Fruit fly (Drosophila melanogaster): ENCODE data around the gene spen.

DNA sequence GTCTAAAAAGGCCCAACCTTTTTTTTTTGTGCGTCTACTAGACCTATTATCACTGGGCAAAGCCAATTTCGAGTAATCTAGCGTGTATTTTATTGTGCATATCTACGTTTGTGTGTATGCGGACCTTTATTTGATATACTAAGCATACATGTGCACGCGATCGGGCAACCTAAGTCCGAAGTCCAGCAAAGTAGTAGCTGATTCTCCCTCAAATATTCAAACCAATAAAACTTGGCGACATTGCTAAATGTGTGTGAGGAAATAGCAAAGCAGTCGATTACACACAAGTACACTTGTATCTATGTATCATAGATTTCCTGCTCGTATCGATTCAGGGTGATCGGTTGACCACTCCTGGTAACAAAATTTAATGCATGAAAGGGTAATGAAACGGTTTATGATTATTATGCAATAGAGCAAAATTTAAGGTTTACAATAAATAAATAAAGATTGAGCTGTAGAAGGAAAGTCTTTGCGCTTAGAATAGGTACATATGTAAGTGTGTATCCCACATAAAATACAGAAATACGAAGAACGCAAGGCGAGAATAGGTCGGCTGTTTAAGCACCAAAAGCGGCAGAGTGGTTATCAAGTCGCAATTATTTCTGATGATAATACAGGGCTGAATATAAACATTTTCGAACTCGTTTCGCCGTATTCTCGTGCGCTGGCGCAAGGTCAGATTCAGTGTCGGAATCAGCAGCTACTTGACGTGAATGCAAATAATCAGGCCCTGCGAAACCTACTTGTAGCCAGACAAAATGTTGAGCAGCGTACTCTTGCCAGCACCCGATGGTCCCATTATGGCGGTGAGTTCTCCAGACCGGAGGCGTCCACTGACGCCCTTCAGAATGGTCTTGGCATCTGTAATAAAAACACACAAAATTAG is 33.2 kb upstream of the spen start:
- TF ChIP-seq CTCF (optimal IDR thresholded peaks at IDR 0.05): no peak
- TF ChIP-seq CG8478 (optimal IDR thresholded peaks at IDR 0.05): no peak
